Fruit fly (Drosophila melanogaster) whole organism, embryonic: ENCODE measurements around the gene kz.

Source experiments
- Awh ChIP-seq: fragments of 200-800 bp; sonication (Bioruptor generic); IDR thresholded peaks from 2 replicates; pipeline ENCODE4, ENCODE4 v1.3.6; 2022; ENCODE audit warnings: missing biosample characterization, missing genetic modification characterization
- BtbVII ChIP-seq: fragments of 200-800 bp; sonication (Bioruptor generic); optimal IDR thresholded peaks from 3 replicates; lab custom pipeline; 2017; ENCODE audit warnings: missing biosample characterization, mild to moderate bottlenecking, missing genetic modification characterization
- CG10979 ChIP-seq: fragments of 200-800 bp; sonication (Bioruptor generic); optimal IDR thresholded peaks from 2 replicates; lab custom pipeline; 2018; ENCODE audit warnings: missing biosample characterization, mild to moderate bottlenecking, missing genetic modification characterization, moderate library complexity
- CG12236 ChIP-seq: fragments of 200-800 bp; sonication (Bioruptor generic); optimal IDR thresholded peaks from 2 replicates; lab custom pipeline; 2016; ENCODE audit warnings: missing biosample characterization, missing genetic modification characterization
- CG15479 ChIP-seq: fragments of 200-800 bp; sonication (Bioruptor generic); optimal IDR thresholded peaks from 3 replicates; lab custom pipeline; 2019; ENCODE audit warnings: missing biosample characterization, mild to moderate bottlenecking, missing genetic modification characterization, moderate library complexity
- CG16813 ChIP-seq: fragments of 200-800 bp; sonication (Bioruptor generic); IDR thresholded peaks from 3 replicates; pipeline ENCODE4 v1.3.6; 2022; ENCODE audit warnings: missing biosample characterization, missing genetic modification characterization; ENCODE audit not compliant: partially characterized antibody
- CG1792 ChIP-seq: fragments of 200-800 bp; sonication (Bioruptor generic); optimal IDR thresholded peaks from 2 replicates; lab custom pipeline; 2016; ENCODE audit warnings: missing biosample characterization, missing genetic modification characterization
- CG18476 ChIP-seq: fragments of 200-800 bp; sonication (Bioruptor generic); optimal IDR thresholded peaks from 2 replicates; lab custom pipeline; 2016; ENCODE audit warnings: missing biosample characterization, mild to moderate bottlenecking, missing genetic modification characterization
- CG2116 ChIP-seq: fragments of 200-800 bp; sonication (Bioruptor generic); optimal IDR thresholded peaks from 3 replicates; lab custom pipeline; 2018; ENCODE audit warnings: missing biosample characterization, mild to moderate bottlenecking, missing genetic modification characterization
- CG2202 ChIP-seq: fragments of 200-800 bp; sonication (Bioruptor generic); optimal IDR thresholded peaks from 2 replicates; lab custom pipeline; 2018; ENCODE audit warnings: missing biosample characterization, mild to moderate bottlenecking, missing genetic modification characterization
- CG30403 ChIP-seq: fragments of 200-800 bp; sonication (Bioruptor generic); optimal IDR thresholded peaks from 3 replicates; lab custom pipeline; 2016; ENCODE audit warnings: missing biosample characterization, missing genetic modification characterization
- CG34376 ChIP-seq: fragments of 200-800 bp; sonication (Bioruptor generic); optimal IDR thresholded peaks from 2 replicates; lab custom pipeline; 2018; ENCODE audit warnings: missing biosample characterization, mild to moderate bottlenecking, missing genetic modification characterization
- CG6254 ChIP-seq: fragments of 200-800 bp; sonication (Bioruptor generic); optimal IDR thresholded peaks from 3 replicates; lab custom pipeline; 2017; ENCODE audit warnings: mild to moderate bottlenecking, missing biosample characterization, missing genetic modification reagents, missing genetic modification characterization
- CG7271 ChIP-seq: fragments of 200-800 bp; sonication (Bioruptor generic); optimal IDR thresholded peaks from 2 replicates; lab custom pipeline; 2018; ENCODE audit warnings: missing biosample characterization, mild to moderate bottlenecking, missing genetic modification characterization, moderate library complexity
- CG7556 ChIP-seq: fragments of 200-800 bp; sonication (Bioruptor generic); optimal IDR thresholded peaks from 2 replicates; lab custom pipeline; 2017; ENCODE audit warnings: missing biosample characterization, mild to moderate bottlenecking, missing genetic modification characterization
- CG7928 ChIP-seq: fragments of 200-800 bp; sonication (Bioruptor generic); optimal IDR thresholded peaks from 2 replicates; lab custom pipeline; 2017; ENCODE audit warnings: missing biosample characterization, mild to moderate bottlenecking, missing genetic modification characterization
- CG9727 ChIP-seq: fragments of 200-800 bp; sonication (Bioruptor generic); optimal IDR thresholded peaks from 3 replicates; lab custom pipeline; 2017; ENCODE audit warnings: missing biosample characterization, mild to moderate bottlenecking, missing genetic modification characterization
- Dek ChIP-seq: fragments of 200-800 bp; sonication (Bioruptor generic); optimal IDR thresholded peaks from 3 replicates; lab custom pipeline; 2019; ENCODE audit warnings: missing biosample characterization, mild to moderate bottlenecking, missing genetic modification characterization, moderate library complexity
- Dp ChIP-seq: fragments of 200-800 bp; sonication (Bioruptor generic); optimal IDR thresholded peaks from 2 replicates; lab custom pipeline; 2018; ENCODE audit warnings: missing biosample characterization, mild to moderate bottlenecking, missing genetic modification characterization, moderate library complexity
- E2f1 ChIP-seq: fragments of 200-800 bp; sonication (Bioruptor generic); IDR thresholded peaks from 2 replicates; pipeline ENCODE4 v1.3.6; 2022; ENCODE audit warnings: missing biosample characterization, missing genetic modification characterization
- Gug ChIP-seq: fragments of 200-800 bp; sonication (Bioruptor generic); IDR thresholded peaks from 4 replicates; pipeline ENCODE4 v1.3.6; 2022; ENCODE audit warnings: missing biosample characterization, missing genetic modification characterization
- HLHmδ ChIP-seq: fragments of 200-800 bp; sonication (Bioruptor generic); optimal IDR thresholded peaks from 2 replicates; lab custom pipeline; 2018; ENCODE audit warnings: missing biosample characterization, mild to moderate bottlenecking, missing genetic modification characterization, moderate library complexity
- Hsf ChIP-seq: fragments of 200-800 bp; sonication (Bioruptor generic); optimal IDR thresholded peaks from 3 replicates; lab custom pipeline; 2016; ENCODE audit warnings: missing biosample characterization, missing genetic modification characterization
- Lim3 ChIP-seq: fragments of 200-800 bp; sonication (Bioruptor generic); IDR thresholded peaks from 2 replicates; pipeline ENCODE4 v1.3.6; 2022; ENCODE audit warnings: missing biosample characterization, missing genetic modification characterization
- Med ChIP-seq: fragments of 200-800 bp; sonication (Bioruptor generic); peaks from one replicate; lab custom pipeline; 2016; ENCODE audit warnings: missing biosample characterization, missing genetic modification characterization, mild to moderate bottlenecking, inconsistent platforms, moderate library complexity
- Mes4 ChIP-seq: fragments of 200-800 bp; sonication (Bioruptor generic); optimal IDR thresholded peaks from 2 replicates; lab custom pipeline; 2016; ENCODE audit warnings: missing biosample characterization, missing genetic modification characterization
- Nf-YC ChIP-seq: fragments of 200-800 bp; optimal IDR thresholded peaks from 3 replicates; lab custom pipeline; 2019; ENCODE audit warnings: missing biosample characterization, mild to moderate bottlenecking, missing genetic modification characterization, moderate library complexity
- Sry-β ChIP-seq: fragments of 200-800 bp; sonication (Bioruptor generic); optimal IDR thresholded peaks from 2 replicates; lab custom pipeline; 2018; ENCODE audit warnings: missing biosample characterization, mild to moderate bottlenecking, missing genetic modification characterization, moderate library complexity
- ap ChIP-seq: fragments of 200-800 bp; sonication (Bioruptor generic); IDR thresholded peaks from 2 replicates; pipeline ENCODE4 v1.3.6; 2022; ENCODE audit warnings: missing biosample characterization, missing genetic modification characterization
- bowl ChIP-seq: fragments of 200-800 bp; sonication (Bioruptor generic); IDR thresholded peaks from 2 replicates; pipeline ENCODE4 v1.3.6; 2022; ENCODE audit warnings: missing biosample characterization, missing genetic modification characterization
- cas ChIP-seq: fragments of 200-800 bp; sonication (Bioruptor generic); IDR thresholded peaks from 2 replicates; pipeline ENCODE4 v1.3.6; 2022; ENCODE audit warnings: missing biosample characterization, missing genetic modification characterization
- chif ChIP-seq, 2 experiments: fragments of 200-800 bp; sonication (Bioruptor generic); optimal IDR thresholded peaks; 3 replicates each; lab custom pipeline; 2016; ENCODE audit warnings: missing biosample characterization in 2 of 2, missing genetic modification characterization in 2 of 2
- chinmo ChIP-seq: fragments of 200-800 bp; sonication (Bioruptor generic); IDR thresholded peaks from 4 replicates; pipeline ENCODE4 v1.3.6; 2022; ENCODE audit warnings: missing biosample characterization, missing genetic modification characterization; ENCODE audit not compliant: partially characterized antibody
- da ChIP-seq: fragments of 200-800 bp; sonication (Bioruptor generic); optimal IDR thresholded peaks from 2 replicates; lab custom pipeline; 2016; ENCODE audit warnings: missing biosample characterization, missing genetic modification characterization
- gcm2 ChIP-seq: fragments of 200-800 bp; sonication (Bioruptor generic); optimal IDR thresholded peaks from 2 replicates; lab custom pipeline; 2016; ENCODE audit warnings: missing biosample characterization, missing genetic modification characterization
- ham ChIP-seq: fragments of 200-800 bp; sonication (Bioruptor generic); IDR thresholded peaks from 2 replicates; pipeline ENCODE4 v1.3.6; 2022; ENCODE audit warnings: missing biosample characterization, missing genetic modification characterization
- ind ChIP-seq: fragments of 200-800 bp; sonication (Bioruptor generic); optimal IDR thresholded peaks from 3 replicates; lab custom pipeline; 2016; ENCODE audit warnings: missing biosample characterization, missing genetic modification characterization
- klu ChIP-seq: fragments of 200-800 bp; sonication (Bioruptor generic); IDR thresholded peaks from 2 replicates; pipeline ENCODE4 v1.3.6; 2022; ENCODE audit warnings: missing biosample characterization, missing genetic modification characterization
- lbe ChIP-seq: fragments of 200-800 bp; sonication (Bioruptor generic); optimal IDR thresholded peaks from 2 replicates; lab custom pipeline; 2016; ENCODE audit warnings: missing biosample characterization, mild to moderate bottlenecking, missing genetic modification characterization
- lmd ChIP-seq: fragments of 200-800 bp; sonication (Bioruptor generic); IDR thresholded peaks from 2 replicates; pipeline ENCODE4 v1.3.6; 2022; ENCODE audit warnings: missing biosample characterization, missing genetic modification characterization
- odd ChIP-seq: fragments of 200-800 bp; sonication (Bioruptor generic); optimal IDR thresholded peaks from 2 replicates; lab custom pipeline; 2017; ENCODE audit warnings: missing biosample characterization, mild to moderate bottlenecking, missing genetic modification characterization
- pros ChIP-seq: fragments of 200-800 bp; sonication (Bioruptor generic); optimal IDR thresholded peaks from 3 replicates; lab custom pipeline; 2019; ENCODE audit warnings: missing biosample characterization, mild to moderate bottlenecking, missing genetic modification characterization, moderate library complexity
- salm ChIP-seq: fragments of 200-800 bp; sonication (Bioruptor generic); optimal IDR thresholded peaks from 2 replicates; lab custom pipeline; 2018; ENCODE audit warnings: missing biosample characterization, mild to moderate bottlenecking, missing genetic modification characterization
- sd ChIP-seq: fragments of 200-800 bp; sonication (Bioruptor generic); optimal IDR thresholded peaks from 3 replicates; lab custom pipeline; 2018; ENCODE audit warnings: missing biosample characterization, mild to moderate bottlenecking, missing genetic modification characterization, moderate library complexity
- slou ChIP-seq: fragments of 200-800 bp; sonication (Bioruptor generic); optimal IDR thresholded peaks from 3 replicates; lab custom pipeline; 2016; ENCODE audit warnings: missing biosample characterization, missing genetic modification characterization
- tll ChIP-seq, 2 experiments: fragments of 200-800 bp in 1 of 2; fragments of >200 bp in 1 of 2; sonication (Bioruptor generic) in 1 of 2; optimal IDR thresholded peaks; 2 replicates each; lab custom pipeline; 2017 to 2019; ENCODE audit warnings: missing biosample characterization in 2 of 2, missing genetic modification characterization in 2 of 2, mild to moderate bottlenecking in 1 of 2, moderate library complexity in 1 of 2
- unc-4 ChIP-seq: fragments of 200-800 bp; sonication (Bioruptor generic); IDR thresholded peaks from 2 replicates; pipeline ENCODE4 v1.3.6; 2022; ENCODE audit warnings: missing biosample characterization, missing genetic modification characterization; ENCODE audit not compliant: partially characterized antibody
- vnd ChIP-seq: fragments of 200-800 bp; sonication (Bioruptor generic); IDR thresholded peaks from 3 replicates; pipeline ENCODE4 v1.3.6; 2022; ENCODE audit warnings: missing biosample characterization, missing genetic modification characterization; ENCODE audit not compliant: partially characterized antibody
- zen2 ChIP-seq: fragments of 200-800 bp; sonication (Bioruptor generic); IDR thresholded peaks from 3 replicates; pipeline ENCODE4 v1.3.6; 2022; ENCODE audit warnings: missing biosample characterization, missing genetic modification characterization; ENCODE audit not compliant: partially characterized antibody
- zf30C ChIP-seq: fragments of 200-800 bp; sonication (Bioruptor generic); optimal IDR thresholded peaks from 3 replicates; lab custom pipeline; 2018; ENCODE audit warnings: missing biosample characterization, mild to moderate bottlenecking, missing genetic modification characterization
- zfh2 ChIP-seq: fragments of 200-800 bp; sonication (Bioruptor generic); optimal IDR thresholded peaks from 2 replicates; lab custom pipeline; 2016; ENCODE audit warnings: missing biosample characterization, missing genetic modification characterization

Gene kz

dm6 chrX:2274704-2275199 lies 32.9 kb upstream of the kz start, which contains the start of gene Grp170 (continued):
- TF ChIP-seq unc-4 (GFP tag; lab: Robert Waterston, UW) (peak; percentile 86), bowl (GFP tag; lab: Robert Waterston, UW) (no peak), CG15479 (no peak), CG30403 (no peak), CG7928 (no peak), Mes4 (GFP tag; lab: Kevin White, UChicago) (no peak), lmd (GFP tag; lab: Robert Waterston, UW) (no peak), chif (GFP tag; optimal IDR thresholded peaks at IDR 0.05; lab: Kevin White, UChicago) (no peak), klu (GFP tag; lab: Robert Waterston, UW) (no peak), Sry-β (GFP tag; lab: Kevin White, UChicago) (no peak), cas (GFP tag; lab: Robert Waterston, UW) (no peak), CG12236 (no peak), lbe (GFP tag; lab: Kevin White, UChicago) (no peak), ap (GFP tag; lab: Robert Waterston, UW) (no peak), odd (GFP tag; lab: Kevin White, UChicago) (no peak), da (GFP tag; lab: Kevin White, UChicago) (no peak), HLHmδ (GFP tag; lab: Kevin White, UChicago) (no peak), salm (tag; lab: Kevin White, UChicago) (no peak), E2f1 (GFP tag; lab: Robert Waterston, UW) (no peak), pros (no peak), sd (no peak), CG2116 (GFP tag; lab: Kevin White, UChicago) (peak; percentile 91), CG9727 (GFP tag; lab: Kevin White, UChicago) (no peak), chinmo (GFP tag; lab: Robert Waterston, UW) (peak; percentile 90; the same call in 3 of the 4 replicates), gcm2 (no peak), CG7271 (tag; lab: Kevin White, UChicago) (no peak), Awh (GFP tag; lab: Robert Waterston, UW) (no peak), ham (GFP tag; lab: Robert Waterston, UW) (no peak), Med (peak; percentile 90), tll (GFP tag; optimal IDR thresholded peaks at IDR 0.05; lab: Kevin White, UChicago) (peak in 1 of 2 experiments; percentile 52), zen2 (GFP tag; lab: Robert Waterston, UW) (peak; percentile 76), CG2202 (no peak), Gug (GFP tag; lab: Robert Waterston, UW) (no peak), CG1792 (no peak), zfh2 (GFP tag; lab: Kevin White, UChicago) (no peak), CG6254 (no peak), ind (GFP tag; lab: Kevin White, UChicago) (no peak), CG10979 (tag; lab: Kevin White, UChicago) (no peak), Dp (GFP tag; lab: Kevin White, UChicago) (peak; percentile 96), Dek (no peak), CG16813 (peak; percentile 87), Lim3 (GFP tag; lab: Robert Waterston, UW) (no peak), slou (GFP tag; lab: Kevin White, UChicago) (no peak), CG34376 (GFP tag; lab: Kevin White, UChicago) (peak; percentile 38), Hsf (GFP tag; lab: Kevin White, UChicago) (no peak), zf30C (no peak), Nf-YC (tag; lab: Kevin White, UChicago) (peak; percentile 17), BtbVII (GFP tag; lab: Kevin White, UChicago) (no peak), CG7556 (no peak), CG18476 (no peak), vnd (GFP tag; lab: Robert Waterston, UW) (peak; percentile 87)
